Worm (Caenorhabditis elegans) whole organism, late embryonic: ENCODE data around the gene akap-1.
A peak's percentile ranks its signal among the peaks of the same experiment; 100 is the strongest.

Source experiments
- C08G9.2 ChIP-seq: sonication (generic microtip); optimal IDR thresholded peaks from 2 replicates; lab custom pipeline; 2016; ENCODE audit warnings: mild to moderate bottlenecking, missing genetic modification characterization, moderate library complexity, missing compliant biosample characterization
- K09A11.1 ChIP-seq: sonication (generic microtip); optimal IDR thresholded peaks from 2 replicates; lab custom pipeline; 2017; ENCODE audit warnings: antibody characterized with exemption, mild to moderate bottlenecking, missing genetic modification characterization, missing compliant biosample characterization; ENCODE audit not compliant: insufficient read depth
- T23F11.4 ChIP-seq: fragments of 200-800 bp; sonication (Bioruptor generic); optimal IDR thresholded peaks from 2 replicates; lab custom pipeline; 2018; ENCODE audit warnings: mild to moderate bottlenecking, missing genetic modification characterization, missing compliant biosample characterization
- Y22D7AL.16 ChIP-seq: sonication (generic microtip); optimal IDR thresholded peaks from 2 replicates; lab custom pipeline; 2016; ENCODE audit warnings: missing genetic modification characterization, missing compliant biosample characterization
- ama-1 ChIP-seq: fragments of 150-350 bp; optimal IDR thresholded peaks from 2 replicates; lab custom pipeline; 2014
- ceh-14 ChIP-seq: sonication (generic microtip); optimal IDR thresholded peaks from 2 replicates; lab custom pipeline; 2016; ENCODE audit warnings: missing genotype, missing genetic modification characterization, missing compliant biosample characterization
- ceh-19 ChIP-seq: fragments of 200-800 bp; sonication (Bioruptor generic); optimal IDR thresholded peaks from 2 replicates; lab custom pipeline; 2018; ENCODE audit warnings: mild to moderate bottlenecking, missing genetic modification characterization, missing compliant biosample characterization
- ceh-2 ChIP-seq: sonication (generic microtip); optimal IDR thresholded peaks from 2 replicates; lab custom pipeline; 2016; ENCODE audit warnings: missing genotype, missing genetic modification characterization, missing compliant biosample characterization
- ceh-30 ChIP-seq: fragments of 150-350 bp; optimal IDR thresholded peaks from 2 replicates; lab custom pipeline; 2014; ENCODE audit warnings: missing biosample characterization, missing genetic modification characterization
- ceh-31 ChIP-seq: sonication (generic microtip); optimal IDR thresholded peaks from 2 replicates; lab custom pipeline; 2016; ENCODE audit warnings: missing genetic modification characterization, missing compliant biosample characterization
- ceh-34 ChIP-seq: sonication (generic microtip); optimal IDR thresholded peaks from 2 replicates; lab custom pipeline; 2016; ENCODE audit warnings: mild to moderate bottlenecking, missing genetic modification characterization, missing compliant biosample characterization
- ceh-45 ChIP-seq: fragments of 200-800 bp; sonication (Bioruptor generic); IDR thresholded peaks from 2 replicates; pipeline ENCODE4 v1.3.6; 2022; ENCODE audit warnings: missing genetic modification reagents, missing genetic modification characterization, missing compliant biosample characterization
- ceh-48 ChIP-seq: sonication (generic microtip); optimal IDR thresholded peaks from 2 replicates; lab custom pipeline; 2016; ENCODE audit warnings: missing genetic modification characterization, inconsistent platforms, missing compliant biosample characterization
- che-1 ChIP-seq: sonication (generic microtip); optimal IDR thresholded peaks from 2 replicates; lab custom pipeline; 2016; ENCODE audit warnings: mild to moderate bottlenecking, missing genetic modification characterization, missing compliant biosample characterization
- dve-1 ChIP-seq: sonication (generic microtip); optimal IDR thresholded peaks from 2 replicates; lab custom pipeline; 2017; ENCODE audit warnings: antibody characterized with exemption, mild to moderate bottlenecking, missing genetic modification characterization, missing compliant biosample characterization
- elt-2 ChIP-seq: sonication (generic microtip); optimal IDR thresholded peaks from 2 replicates; lab custom pipeline; 2016; ENCODE audit warnings: missing genetic modification reagents, missing genetic modification characterization, missing compliant biosample characterization
- elt-4 ChIP-seq: sonication (generic microtip); optimal IDR thresholded peaks from 2 replicates; lab custom pipeline; 2016; ENCODE audit warnings: missing genetic modification characterization, missing compliant biosample characterization
- fkh-10 ChIP-seq: fragments of 150-350 bp; optimal IDR thresholded peaks from 2 replicates; lab custom pipeline; 2014; ENCODE audit warnings: missing biosample characterization, missing genetic modification reagents, missing genetic modification characterization
- fkh-6 ChIP-seq: sonication (generic microtip); optimal IDR thresholded peaks from 2 replicates; lab custom pipeline; 2016; ENCODE audit warnings: missing genetic modification characterization, missing compliant biosample characterization
- gmeb-2 ChIP-seq: sonication (generic microtip); optimal IDR thresholded peaks from 2 replicates; lab custom pipeline; 2016; ENCODE audit warnings: missing genetic modification characterization, inconsistent platforms, missing compliant biosample characterization
- hlh-30 ChIP-seq: sonication (generic microtip); optimal IDR thresholded peaks from 2 replicates; lab custom pipeline; 2017; ENCODE audit warnings: antibody characterized with exemption, missing genetic modification characterization, missing compliant biosample characterization; ENCODE audit not compliant: insufficient read depth
- lim-6 ChIP-seq: sonication (generic microtip); optimal IDR thresholded peaks from 2 replicates; lab custom pipeline; 2016; ENCODE audit warnings: missing genetic modification characterization, missing compliant biosample characterization
- lin-11 ChIP-seq: fragments of 200-800 bp; sonication (Bioruptor generic); optimal IDR thresholded peaks from 2 replicates; lab custom pipeline; 2018; ENCODE audit warnings: mild to moderate bottlenecking, missing genetic modification characterization, missing compliant biosample characterization
- mec-3 ChIP-seq: sonication (generic microtip); optimal IDR thresholded peaks from 2 replicates; lab custom pipeline; 2016; ENCODE audit warnings: borderline replicate concordance, missing genetic modification characterization, missing compliant biosample characterization
- nfya-1 ChIP-seq: sonication (generic microtip); optimal IDR thresholded peaks from 2 replicates; lab custom pipeline; 2017; ENCODE audit warnings: missing genetic modification characterization, mild to moderate bottlenecking, missing compliant biosample characterization, antibody characterized with exemption, moderate library complexity
- npax-4 ChIP-seq: sonication (generic microtip); optimal IDR thresholded peaks from 2 replicates; lab custom pipeline; 2016; ENCODE audit warnings: missing genetic modification characterization, missing compliant biosample characterization
- odd-2 ChIP-seq: sonication (generic microtip); optimal IDR thresholded peaks from 2 replicates; lab custom pipeline; 2017; ENCODE audit warnings: antibody characterized with exemption, mild to moderate bottlenecking, missing genetic modification characterization, missing compliant biosample characterization
- pag-3 ChIP-seq: sonication (generic microtip); optimal IDR thresholded peaks from 2 replicates; lab custom pipeline; 2016; ENCODE audit warnings: missing compliant biosample characterization, missing genetic modification characterization, borderline replicate concordance
- pat-9 ChIP-seq: fragments of 200-800 bp; sonication (Bioruptor generic); optimal IDR thresholded peaks from 2 replicates; lab custom pipeline; 2018; ENCODE audit warnings: mild to moderate bottlenecking, missing genetic modification characterization, moderate library complexity, missing compliant biosample characterization
- pax-1 ChIP-seq: fragments of 150-350 bp; optimal IDR thresholded peaks from 2 replicates; lab custom pipeline; 2014; ENCODE audit warnings: missing biosample characterization, missing genetic modification characterization
- pros-1 ChIP-seq: fragments of 150-350 bp; optimal IDR thresholded peaks from 2 replicates; lab custom pipeline; 2014; ENCODE audit warnings: missing biosample characterization, missing genetic modification reagents, missing genetic modification characterization
- ref-2 ChIP-seq: sonication (generic microtip); optimal IDR thresholded peaks from 2 replicates; lab custom pipeline; 2016; ENCODE audit warnings: missing genetic modification characterization, missing compliant biosample characterization
- rnt-1 ChIP-seq: sonication (generic microtip); optimal IDR thresholded peaks from 2 replicates; lab custom pipeline; 2016; ENCODE audit warnings: missing genetic modification characterization, missing compliant biosample characterization
- sox-2 ChIP-seq: fragments of 200-800 bp; sonication (Bioruptor generic); IDR thresholded peaks from 2 replicates; pipeline ENCODE4 v1.3.6; 2022; ENCODE audit warnings: missing genetic modification reagents, missing genetic modification characterization, missing compliant biosample characterization
- sox-4 ChIP-seq: sonication (generic microtip); optimal IDR thresholded peaks from 2 replicates; lab custom pipeline; 2017; ENCODE audit warnings: mild to moderate bottlenecking, missing genetic modification characterization, inconsistent platforms, missing compliant biosample characterization
- syd-9 ChIP-seq: sonication (generic microtip); optimal IDR thresholded peaks from 2 replicates; lab custom pipeline; 2016; ENCODE audit warnings: mild to moderate bottlenecking, missing genetic modification characterization, moderate library complexity, missing compliant biosample characterization
- tbx-2 ChIP-seq: sonication (generic microtip); optimal IDR thresholded peaks from 2 replicates; lab custom pipeline; 2016; ENCODE audit warnings: missing genetic modification characterization, missing compliant biosample characterization
- ttx-3 ChIP-seq: sonication (generic microtip); optimal IDR thresholded peaks from 2 replicates; lab custom pipeline; 2016; ENCODE audit warnings: missing genetic modification reagents, missing genetic modification characterization, missing compliant biosample characterization
- zip-5 ChIP-seq: sonication (generic microtip); optimal IDR thresholded peaks from 2 replicates; lab custom pipeline; 2016; ENCODE audit warnings: missing genetic modification characterization, missing compliant biosample characterization
- ztf-16 ChIP-seq: sonication (generic microtip); optimal IDR thresholded peaks from 2 replicates; lab custom pipeline; 2017; ENCODE audit warnings: missing genetic modification characterization, missing compliant biosample characterization

akap-1 gene

ce11 chrIII:6344737-6345136 is 8.4 kb upstream of the akap-1 start (continued):
- TF ChIP-seq pros-1 (tag; lab: Kevin White, UChicago): peak; percentile 13
- TF ChIP-seq ceh-19 (GFP tag; lab: Kevin White, UChicago): no peak
- no peak for TF ChIP-seq rnt-1 (tag; lab: Kevin White, UChicago)
- TF ChIP-seq hlh-30: peak; percentile 41
- TF ChIP-seq ztf-16: no peak
- no peak for TF ChIP-seq mec-3 (tag; lab: Kevin White, UChicago)
- TF ChIP-seq ama-1 (lab: Kevin White, UChicago): no peak
- no peak for TF ChIP-seq ceh-14 (tag; lab: Kevin White, UChicago)
- TF ChIP-seq pat-9 (tag; lab: Kevin White, UChicago): peak; percentile 81
- TF ChIP-seq C08G9.2 (tag; lab: Kevin White, UChicago): peak; percentile 29
- TF ChIP-seq ceh-31 (tag; lab: Kevin White, UChicago): peak; percentile 46
- peak; percentile 58 for TF ChIP-seq ref-2 (tag; lab: Kevin White, UChicago)
- TF ChIP-seq dve-1 (tag; lab: Kevin White, UChicago): peak; percentile 70
- no peak for TF ChIP-seq ceh-2 (tag; lab: Kevin White, UChicago)
- no peak for TF ChIP-seq npax-4 (tag; lab: Kevin White, UChicago)
- TF ChIP-seq elt-4 (tag; lab: Kevin White, UChicago): no peak
- peak; percentile 73 for TF ChIP-seq pax-1
- peak; percentile 16 for TF ChIP-seq ceh-48 (tag; lab: Kevin White, UChicago)
- TF ChIP-seq odd-2 (tag; lab: Kevin White, UChicago): no peak
- no peak for TF ChIP-seq sox-2 (GFP tag; lab: Robert Waterston, UW)
- no peak for TF ChIP-seq pag-3 (tag; lab: Kevin White, UChicago)
- peak; percentile 30 for TF ChIP-seq ceh-30 (tag; lab: Kevin White, UChicago)
- peak; percentile 33 for TF ChIP-seq fkh-10
- TF ChIP-seq lim-6 (tag; lab: Kevin White, UChicago): no peak
- TF ChIP-seq sox-4 (tag; lab: Kevin White, UChicago): no peak
- TF ChIP-seq syd-9 (tag; lab: Kevin White, UChicago): no peak
- TF ChIP-seq tbx-2 (tag; lab: Kevin White, UChicago): peak; percentile 74
- TF ChIP-seq che-1 (tag; lab: Kevin White, UChicago): no peak
- no peak for TF ChIP-seq gmeb-2 (tag; lab: Kevin White, UChicago)
- TF ChIP-seq Y22D7AL.16: no peak
- no peak for TF ChIP-seq zip-5 (tag; lab: Kevin White, UChicago)
- no peak for TF ChIP-seq T23F11.4 (GFP tag; lab: Kevin White, UChicago)
- peak; percentile 81 for TF ChIP-seq nfya-1 (tag; lab: Kevin White, UChicago)
- TF ChIP-seq ttx-3 (tag; lab: Kevin White, UChicago): no peak
- TF ChIP-seq ceh-34 (tag; lab: Kevin White, UChicago): peak; percentile 63
- TF ChIP-seq K09A11.1 (tag; lab: Kevin White, UChicago): peak; percentile 25

- no peak for TF ChIP-seq gmeb-2 (tag; lab: Kevin White, UChicago)
- peak; percentile 6 for TF ChIP-seq elt-2 (tag; lab: Kevin White, UChicago)
Measured at ce11 chrIII:6345968-6346498, 7.2 kb upstream of the akap-1 start, which contains the start of the genes trmt-10C.2 and C56G2.22. trmt-10C.2 (plus strand) TSS chrIII:6346281. C56G2.22 (plus strand) TSS chrIII:6346448.

- no peak for TF ChIP-seq lin-11
- TF ChIP-seq ceh-30 (tag; lab: Kevin White, UChicago): no peak
- no peak for TF ChIP-seq pros-1 (tag; lab: Kevin White, UChicago)
- no peak for TF ChIP-seq ceh-45 (GFP tag; lab: Robert Waterston, UW)
- TF ChIP-seq fkh-6 (tag; lab: Kevin White, UChicago): no peak
Measured at ce11 chrIII:6348578-6348977, 4.6 kb upstream of the akap-1 start.
